Worm (Caenorhabditis elegans): ENCODE measurements around the gene C16C8.26.

C16C8.26 gene

ce11 chrII:3439842-3440640 lies 18.1 kb downstream of the C16C8.26 start:
- no peak for TF ChIP-seq hnd-1 (tag; optimal IDR thresholded peaks at IDR 0.05)
- no peak for TF ChIP-seq ceh-13 (GFP tag; optimal IDR thresholded peaks at IDR 0.05)
- no peak for TF ChIP-seq B0310.2 (tag; optimal IDR thresholded peaks at IDR 0.05)
- TF ChIP-seq scrt-1 (GFP tag; IDR thresholded peaks at IDR 0.05): no peak
- no peak for TF ChIP-seq ets-7 (tag; optimal IDR thresholded peaks at IDR 0.05)
- no peak for TF ChIP-seq aly-1 (tag; optimal IDR thresholded peaks at IDR 0.05)
- no peak for TF ChIP-seq ceh-36 (tag; optimal IDR thresholded peaks at IDR 0.05)
- no peak for TF ChIP-seq ama-1 (optimal IDR thresholded peaks at IDR 0.05)
- no peak for TF ChIP-seq flt-1 (GFP tag; IDR thresholded peaks at IDR 0.05)
- no peak for TF ChIP-seq tra-4 (tag; optimal IDR thresholded peaks at IDR 0.05)
- no peak for TF ChIP-seq F13C5.2 (tag; optimal IDR thresholded peaks at IDR 0.05)
- TF ChIP-seq pes-1 (GFP tag; IDR thresholded peaks at IDR 0.05): no peak
- no peak for TF ChIP-seq hmg-4 (GFP tag; optimal IDR thresholded peaks at IDR 0.05)
- no peak for TF ChIP-seq sea-1 (GFP tag; conservative IDR thresholded peaks at IDR 0.05)
- TF ChIP-seq tbx-11 (GFP tag; IDR thresholded peaks at IDR 0.05): no peak
- TF ChIP-seq tbx-37 (GFP tag; conservative IDR thresholded peaks at IDR 0.05): no peak
- TF ChIP-seq hmbx-1 (tag; optimal IDR thresholded peaks at IDR 0.05): no peak

- peak; percentile 74 for TF ChIP-seq scrt-1 (GFP tag; IDR thresholded peaks at IDR 0.05)
- TF ChIP-seq hmbx-1 (tag; optimal IDR thresholded peaks at IDR 0.05): no peak
- peak; percentile 52; the same call in 1 of the 2 replicates for TF ChIP-seq sea-1 (GFP tag; conservative IDR thresholded peaks at IDR 0.05)
- peak; percentile 67 for TF ChIP-seq aly-1 (tag; optimal IDR thresholded peaks at IDR 0.05)
- TF ChIP-seq ets-7 (tag; optimal IDR thresholded peaks at IDR 0.05): peak; percentile 39
- peak; percentile 48 for TF ChIP-seq tbx-37 (GFP tag; conservative IDR thresholded peaks at IDR 0.05)
- TF ChIP-seq tbx-11 (GFP tag; IDR thresholded peaks at IDR 0.05): peak; percentile 67
- TF ChIP-seq pes-1 (GFP tag; IDR thresholded peaks at IDR 0.05): peak; percentile 84
- TF ChIP-seq tra-4 (tag; optimal IDR thresholded peaks at IDR 0.05): no peak
- TF ChIP-seq flt-1 (GFP tag; IDR thresholded peaks at IDR 0.05): peak; percentile 73
- peak; percentile 62 for TF ChIP-seq hnd-1 (tag; optimal IDR thresholded peaks at IDR 0.05)
- no peak for TF ChIP-seq ama-1 (optimal IDR thresholded peaks at IDR 0.05)
- TF ChIP-seq F13C5.2 (tag; optimal IDR thresholded peaks at IDR 0.05): peak; percentile 13
- peak; percentile 71 for TF ChIP-seq hmg-4 (GFP tag; optimal IDR thresholded peaks at IDR 0.05)
- peak; percentile 35 for TF ChIP-seq ceh-13 (GFP tag; optimal IDR thresholded peaks at IDR 0.05)
- TF ChIP-seq ceh-36 (tag; optimal IDR thresholded peaks at IDR 0.05): peak; percentile 76
- TF ChIP-seq B0310.2 (tag; optimal IDR thresholded peaks at IDR 0.05): peak; percentile 70
These were observed 18.8 kb downstream of the C16C8.26 start for ce11 chrII:3439244-3439698.

- TF ChIP-seq F13C5.2 (tag; optimal IDR thresholded peaks at IDR 0.05) (no peak), scrt-1 (GFP tag; IDR thresholded peaks at IDR 0.05) (no peak)
These were observed 19.8 kb downstream of the C16C8.26 start for ce11 chrII:3438280-3438679.

ce11 chrII:3437393-3437792 lies 20.7 kb downstream of the C16C8.26 start:
- TF ChIP-seq tbx-11 (GFP tag; IDR thresholded peaks at IDR 0.05) (0 out of 2 replicates have a peak, but pooled peaks have one; percentile 21), ets-7 (tag; optimal IDR thresholded peaks at IDR 0.05) (no peak), ama-1 (optimal IDR thresholded peaks at IDR 0.05) (no peak)

- TF ChIP-seq hnd-1 (tag; optimal IDR thresholded peaks at IDR 0.05): no peak
- TF ChIP-seq hmbx-1 (tag; optimal IDR thresholded peaks at IDR 0.05): no peak
- no peak for TF ChIP-seq pes-1 (GFP tag; IDR thresholded peaks at IDR 0.05)
- TF ChIP-seq tra-4 (tag; optimal IDR thresholded peaks at IDR 0.05): no peak
These were observed 21.7 kb downstream of the C16C8.26 start, which contains the start of gene skpo-2 for ce11 chrII:3436412-3436811. skpo-2 (minus strand) TSS chrII:3436512.

- no peak for TF ChIP-seq hmbx-1 (tag; optimal IDR thresholded peaks at IDR 0.05)
- TF ChIP-seq flt-1 (GFP tag; IDR thresholded peaks at IDR 0.05): no peak
- no peak for TF ChIP-seq ets-7 (tag; optimal IDR thresholded peaks at IDR 0.05)
- TF ChIP-seq ama-1 (optimal IDR thresholded peaks at IDR 0.05): no peak
- no peak for TF ChIP-seq hnd-1 (tag; optimal IDR thresholded peaks at IDR 0.05)
- TF ChIP-seq ceh-13 (GFP tag; optimal IDR thresholded peaks at IDR 0.05): no peak
- no peak for TF ChIP-seq hmg-4 (GFP tag; optimal IDR thresholded peaks at IDR 0.05)
- no peak for TF ChIP-seq tbx-37 (GFP tag; conservative IDR thresholded peaks at IDR 0.05)
- no peak for TF ChIP-seq tra-4 (tag; optimal IDR thresholded peaks at IDR 0.05)
- TF ChIP-seq sea-1 (GFP tag; conservative IDR thresholded peaks at IDR 0.05): no peak
- no peak for TF ChIP-seq tbx-11 (GFP tag; IDR thresholded peaks at IDR 0.05)
- TF ChIP-seq pes-1 (GFP tag; IDR thresholded peaks at IDR 0.05): no peak
These were observed 23.1 kb downstream of the C16C8.26 start for ce11 chrII:3434893-3435503.

- no peak for TF ChIP-seq aly-1 (tag; optimal IDR thresholded peaks at IDR 0.05)
- no peak for TF ChIP-seq hmbx-1 (tag; optimal IDR thresholded peaks at IDR 0.05)
- TF ChIP-seq ets-7 (tag; optimal IDR thresholded peaks at IDR 0.05): no peak
- no peak for TF ChIP-seq hmg-4 (GFP tag; optimal IDR thresholded peaks at IDR 0.05)
- TF ChIP-seq tbx-37 (GFP tag; conservative IDR thresholded peaks at IDR 0.05): no peak
- no peak for TF ChIP-seq ceh-13 (GFP tag; optimal IDR thresholded peaks at IDR 0.05)
- TF ChIP-seq flt-1 (GFP tag; IDR thresholded peaks at IDR 0.05): no peak
- TF ChIP-seq F13C5.2 (tag; optimal IDR thresholded peaks at IDR 0.05): no peak
- TF ChIP-seq tra-4 (tag; optimal IDR thresholded peaks at IDR 0.05): no peak
- TF ChIP-seq sea-1 (GFP tag; conservative IDR thresholded peaks at IDR 0.05): no peak
- no peak for TF ChIP-seq scrt-1 (GFP tag; IDR thresholded peaks at IDR 0.05)
- TF ChIP-seq pes-1 (GFP tag; IDR thresholded peaks at IDR 0.05): no peak
- TF ChIP-seq ama-1 (optimal IDR thresholded peaks at IDR 0.05): no peak
- TF ChIP-seq tbx-11 (GFP tag; IDR thresholded peaks at IDR 0.05): no peak
- TF ChIP-seq ceh-36 (tag; optimal IDR thresholded peaks at IDR 0.05): no peak
- no peak for TF ChIP-seq B0310.2 (tag; optimal IDR thresholded peaks at IDR 0.05)
These were observed 28.7 kb downstream of the C16C8.26 start, which contains the start of gene C16C8.18 for ce11 chrII:3429400-3429799. C16C8.18 (plus strand) TSS chrII:3429700.

Data from whole organism, early embryonic.